Worm (Caenorhabditis elegans) whole organism, midembryonic: ENCODE results near the gene Y45F10D.6.

Source experiments
- T22C8.4 ChIP-seq: fragments of 200-800 bp; sonication (Bioruptor generic); IDR thresholded peaks from 2 replicates; pipeline ENCODE4 v1.3.6; 2022; ENCODE audit warnings: missing genetic modification characterization, missing compliant biosample characterization
- cog-1 ChIP-seq: sonication (generic microtip); optimal IDR thresholded peaks from 2 replicates; lab custom pipeline; 2016; ENCODE audit warnings: missing genetic modification characterization, missing compliant biosample characterization
- flt-1 ChIP-seq: fragments of 200-800 bp; sonication (Bioruptor generic); IDR thresholded peaks from 2 replicates; pipeline ENCODE4 v1.3.6; 2022; ENCODE audit warnings: missing genetic modification characterization, missing compliant biosample characterization
- klf-2 ChIP-seq: fragments of 200-800 bp; sonication (Bioruptor generic); conservative IDR thresholded peaks from 2 replicates; pipeline ENCODE4 v1.3.6; 2022; ENCODE audit warnings: missing genetic modification reagents, missing genetic modification characterization, missing compliant biosample characterization
- med-1 ChIP-seq: sonication (generic microtip); optimal IDR thresholded peaks from 2 replicates; lab custom pipeline; 2017; ENCODE audit warnings: missing genetic modification characterization, mild to moderate bottlenecking, missing compliant biosample characterization, antibody characterized with exemption, missing genetic modification reagents; ENCODE audit not compliant: insufficient read depth
- ref-1 ChIP-seq: fragments of 200-800 bp; sonication (Bioruptor generic); conservative IDR thresholded peaks from 2 replicates; pipeline ENCODE4 v1.3.6; 2022; ENCODE audit warnings: missing genetic modification reagents, missing genetic modification characterization, missing compliant biosample characterization
- tab-1 ChIP-seq: fragments of 200-800 bp; sonication (Bioruptor generic); IDR thresholded peaks from 2 replicates; pipeline ENCODE4 v1.3.6; 2022; ENCODE audit warnings: missing genetic modification characterization, missing compliant biosample characterization
- ztf-23 ChIP-seq: fragments of 200-800 bp; sonication (Bioruptor generic); IDR thresholded peaks from 2 replicates; pipeline ENCODE4 v1.3.6; 2022; ENCODE audit warnings: missing genetic modification reagents, missing genetic modification characterization, missing compliant biosample characterization
- ztf-29 ChIP-seq: fragments of 200-800 bp; sonication (Bioruptor generic); IDR thresholded peaks from 2 replicates; pipeline ENCODE4 v1.3.6; 2022; ENCODE audit warnings: missing genetic modification reagents, missing genetic modification characterization, missing compliant biosample characterization

DNA sequence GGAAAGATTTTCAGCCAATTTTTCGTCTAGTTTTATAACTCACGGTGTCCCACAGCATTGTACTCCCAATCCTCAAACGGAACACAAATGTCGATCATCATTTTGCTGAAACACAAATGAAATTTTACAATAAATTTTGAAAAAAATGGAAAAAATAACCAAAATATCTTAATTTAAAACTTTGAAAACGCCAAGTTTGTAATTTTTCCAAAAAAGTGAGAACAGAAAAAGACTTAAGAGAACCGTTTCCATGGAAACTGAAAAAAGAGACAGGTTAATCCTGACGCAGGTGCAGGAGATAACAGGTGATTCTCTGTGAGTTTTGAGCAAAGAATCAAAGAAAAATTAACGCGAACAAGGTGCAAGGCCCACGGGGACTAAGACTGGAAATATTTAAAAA is 23.2 kb upstream of the Y45F10D.6 start, which contains the start of gene Y45F10D.15:
- no peak for TF ChIP-seq klf-2
- TF ChIP-seq ztf-29 (GFP tag; lab: Robert Waterston, UW), result no peak
- no peak for TF ChIP-seq cog-1 (tag; lab: Kevin White, UChicago)
- TF ChIP-seq flt-1, result no peak
- TF ChIP-seq T22C8.4 (GFP tag; lab: Robert Waterston, UW), result no peak
- TF ChIP-seq med-1 (GFP tag; lab: Kevin White, UChicago), result no peak
- no peak for TF ChIP-seq ztf-23 (GFP tag; lab: Robert Waterston, UW)
- no peak for TF ChIP-seq tab-1 (GFP tag; lab: Robert Waterston, UW)
- no peak for TF ChIP-seq ref-1 (GFP tag; lab: Robert Waterston, UW)
